Fruit fly (Drosophila melanogaster) whole organism, embryonic: ENCODE measurements around the gene CG1943.

ENCODE experiments used
- CG10209 ChIP-seq: fragments of 200-800 bp; sonication (Bioruptor generic); optimal IDR thresholded peaks from 3 replicates; lab custom pipeline; 2017; ENCODE audit warnings: missing biosample characterization, mild to moderate bottlenecking, missing genetic modification characterization, missing genetic modification reagents
- CG10267 ChIP-seq: fragments of 200-800 bp; sonication (Bioruptor generic); optimal IDR thresholded peaks from 2 replicates; lab custom pipeline; 2018; ENCODE audit warnings: missing biosample characterization, mild to moderate bottlenecking, missing genetic modification characterization, moderate library complexity
- CG10274 ChIP-seq: fragments of 200-800 bp; sonication (Bioruptor generic); optimal IDR thresholded peaks from 3 replicates; lab custom pipeline; 2017; ENCODE audit warnings: missing biosample characterization, mild to moderate bottlenecking, missing genetic modification characterization
- CG10959 ChIP-seq: fragments of 200-800 bp; sonication (Bioruptor generic); IDR thresholded peaks from 2 replicates; pipeline ENCODE4 v1.3.6; 2022; ENCODE audit warnings: missing biosample characterization, missing genetic modification characterization
- CG11085 ChIP-seq: fragments of 200-800 bp; sonication (Bioruptor generic); IDR thresholded peaks from 2 replicates; pipeline ENCODE4 v1.3.6; 2022; ENCODE audit warnings: missing biosample characterization, missing genetic modification characterization
- CG12659 ChIP-seq: fragments of 200-800 bp; sonication (Bioruptor generic); optimal IDR thresholded peaks from 3 replicates; lab custom pipeline; 2017; ENCODE audit warnings: mild to moderate bottlenecking, missing biosample characterization, missing genetic modification reagents, missing genetic modification characterization
- CG12769 ChIP-seq: fragments of 200-800 bp; sonication (Bioruptor generic); optimal IDR thresholded peaks from 2 replicates; lab custom pipeline; 2019; ENCODE audit warnings: missing biosample characterization, mild to moderate bottlenecking, missing genetic modification characterization, moderate library complexity
- CG14965 ChIP-seq: fragments of 200-800 bp; sonication (Bioruptor generic); optimal IDR thresholded peaks from 2 replicates; lab custom pipeline; 2016; ENCODE audit warnings: missing biosample characterization, missing genetic modification characterization, borderline replicate concordance
- CG17385 ChIP-seq: fragments of 200-800 bp; sonication (Bioruptor generic); optimal IDR thresholded peaks from 3 replicates; lab custom pipeline; 2018; ENCODE audit warnings: missing biosample characterization, mild to moderate bottlenecking, missing genetic modification characterization
- CG2202 ChIP-seq: fragments of 200-800 bp; sonication (Bioruptor generic); optimal IDR thresholded peaks from 2 replicates; lab custom pipeline; 2018; ENCODE audit warnings: missing biosample characterization, mild to moderate bottlenecking, missing genetic modification characterization
- CG30431 ChIP-seq: fragments of 200-800 bp; sonication (Bioruptor generic); optimal IDR thresholded peaks from 2 replicates; lab custom pipeline; 2017; ENCODE audit warnings: missing biosample characterization, missing genetic modification characterization
- CG3065 ChIP-seq: fragments of 200-800 bp; sonication (Bioruptor generic); optimal IDR thresholded peaks from 2 replicates; lab custom pipeline; 2016; ENCODE audit warnings: missing biosample characterization, missing genetic modification characterization
- CG31388 ChIP-seq: fragments of 200-800 bp; sonication (Bioruptor generic); optimal IDR thresholded peaks from 2 replicates; lab custom pipeline; 2016; ENCODE audit warnings: missing biosample characterization, missing genetic modification characterization
- CG3726 ChIP-seq: fragments of 200-800 bp; sonication (Bioruptor generic); IDR thresholded peaks from 3 replicates; pipeline ENCODE4, ENCODE4 v1.3.6; 2022; ENCODE audit warnings: missing biosample characterization, missing genetic modification characterization
- CG42726 ChIP-seq: fragments of 200-800 bp; sonication (Bioruptor generic); IDR thresholded peaks from 2 replicates; pipeline ENCODE4 v1.3.6; 2022; ENCODE audit warnings: missing biosample characterization, missing genetic modification characterization; ENCODE audit not compliant: partially characterized antibody
- CG6765 ChIP-seq: fragments of 200-800 bp; sonication (Bioruptor generic); optimal IDR thresholded peaks from 3 replicates; lab custom pipeline; 2017; ENCODE audit warnings: missing biosample characterization, mild to moderate bottlenecking, missing genetic modification characterization
- CG8388 ChIP-seq: fragments of 200-800 bp; sonication (Bioruptor generic); optimal IDR thresholded peaks from 2 replicates; lab custom pipeline; 2019; ENCODE audit warnings: missing biosample characterization, mild to moderate bottlenecking, missing genetic modification characterization, moderate library complexity
- CG8478 ChIP-seq: fragments of >200 bp; optimal IDR thresholded peaks from 2 replicates; lab custom pipeline; 2018
- CG8924 ChIP-seq: fragments of 200-800 bp; optimal IDR thresholded peaks from 3 replicates; lab custom pipeline; 2019; ENCODE audit warnings: missing biosample characterization, mild to moderate bottlenecking, missing genetic modification characterization, moderate library complexity
- CG9932 ChIP-seq: fragments of 200-800 bp; sonication (Bioruptor generic); IDR thresholded peaks from 2 replicates; pipeline ENCODE4 v1.3.6; 2022; ENCODE audit warnings: missing biosample characterization, missing genetic modification characterization
- CHES-1-like ChIP-seq: fragments of 200-800 bp; sonication (Bioruptor generic); optimal IDR thresholded peaks from 2 replicates; lab custom pipeline; 2016; ENCODE audit warnings: missing biosample characterization, missing genetic modification characterization
- Chrac-16 ChIP-seq: fragments of 200-800 bp; sonication (Bioruptor generic); optimal IDR thresholded peaks from 3 replicates; lab custom pipeline; 2016; ENCODE audit warnings: missing biosample characterization, missing genetic modification characterization
- D19B ChIP-seq: fragments of 200-800 bp; sonication (Bioruptor generic); optimal IDR thresholded peaks from 2 replicates; lab custom pipeline; 2017; ENCODE audit warnings: missing biosample characterization, mild to moderate bottlenecking, missing genetic modification characterization
- Dll ChIP-seq: fragments of 200-800 bp; sonication (Bioruptor generic); IDR thresholded peaks from 4 replicates; pipeline ENCODE4 v1.3.6; 2022; ENCODE audit warnings: missing biosample characterization, missing genetic modification characterization; ENCODE audit not compliant: partially characterized antibody
- Fer2 ChIP-seq: fragments of 200-800 bp; sonication (Bioruptor generic); optimal IDR thresholded peaks from 2 replicates; lab custom pipeline; 2018; ENCODE audit warnings: missing biosample characterization, mild to moderate bottlenecking, missing genetic modification characterization, moderate library complexity
- Gsc ChIP-seq: fragments of 200-800 bp; sonication (Bioruptor generic); IDR thresholded peaks from 2 replicates; pipeline ENCODE4 v1.3.6; 2022; ENCODE audit warnings: missing biosample characterization, missing genetic modification characterization
- Gug ChIP-seq: fragments of 200-800 bp; sonication (Bioruptor generic); IDR thresholded peaks from 4 replicates; pipeline ENCODE4 v1.3.6; 2022; ENCODE audit warnings: missing biosample characterization, missing genetic modification characterization
- Mes4 ChIP-seq: fragments of 200-800 bp; sonication (Bioruptor generic); optimal IDR thresholded peaks from 2 replicates; lab custom pipeline; 2016; ENCODE audit warnings: missing biosample characterization, missing genetic modification characterization
- Taf1 ChIP-seq: fragments of 200-800 bp; sonication (Bioruptor generic); IDR thresholded peaks from 2 replicates; pipeline ENCODE4 v1.3.6; 2022; ENCODE audit warnings: missing biosample characterization, missing genetic modification characterization
- ara ChIP-seq: fragments of 200-800 bp; sonication (Bioruptor generic); IDR thresholded peaks from 2 replicates; pipeline ENCODE4 v1.3.6; 2022; ENCODE audit warnings: missing biosample characterization, missing genetic modification characterization
- bbx ChIP-seq: fragments of 200-800 bp; sonication (Bioruptor generic); IDR thresholded peaks from 2 replicates; pipeline ENCODE4 v1.3.6; 2022; ENCODE audit warnings: missing biosample characterization, missing genetic modification characterization; ENCODE audit not compliant: partially characterized antibody
- bcd ChIP-seq: fragments of 200-800 bp; sonication (Bioruptor generic); optimal IDR thresholded peaks from 2 replicates; lab custom pipeline; 2017; ENCODE audit warnings: missing biosample characterization, mild to moderate bottlenecking, missing genetic modification characterization
- dm ChIP-seq: fragments of 200-800 bp; sonication (Bioruptor generic); optimal IDR thresholded peaks from 3 replicates; lab custom pipeline; 2016; ENCODE audit warnings: missing biosample characterization, missing genetic modification characterization
- gcm2 ChIP-seq: fragments of 200-800 bp; sonication (Bioruptor generic); optimal IDR thresholded peaks from 2 replicates; lab custom pipeline; 2016; ENCODE audit warnings: missing biosample characterization, missing genetic modification characterization
- jigr1 ChIP-seq: fragments of 200-800 bp; sonication (Bioruptor generic); IDR thresholded peaks from 3 replicates; pipeline ENCODE4 v1.3.6; 2022; ENCODE audit warnings: missing biosample characterization, missing genetic modification characterization
- kay ChIP-seq: fragments of 200-800 bp; sonication (Bioruptor generic); optimal IDR thresholded peaks from 2 replicates; lab custom pipeline; 2016; ENCODE audit warnings: missing biosample characterization, missing genetic modification characterization
- knrl ChIP-seq: fragments of 200-800 bp; sonication (Bioruptor generic); IDR thresholded peaks from 3 replicates; pipeline ENCODE4 v1.3.6; 2022; ENCODE audit warnings: missing biosample characterization, missing genetic modification characterization; ENCODE audit not compliant: partially characterized antibody
- lab ChIP-seq: fragments of 200-800 bp; sonication (Bioruptor generic); optimal IDR thresholded peaks from 3 replicates; lab custom pipeline; 2017; ENCODE audit warnings: missing biosample characterization, missing genetic modification characterization, mild to moderate bottlenecking, moderate library complexity, missing genetic modification reagents
- maf-S ChIP-seq: fragments of 200-800 bp; sonication (Bioruptor generic); optimal IDR thresholded peaks from 2 replicates; lab custom pipeline; 2016; ENCODE audit warnings: missing biosample characterization, missing genetic modification characterization
- nom ChIP-seq: fragments of 200-800 bp; sonication (Bioruptor generic); optimal IDR thresholded peaks from 2 replicates; lab custom pipeline; 2017; ENCODE audit warnings: missing biosample characterization, missing genetic modification characterization, mild to moderate bottlenecking, moderate library complexity, missing genetic modification reagents
- p53 ChIP-seq: fragments of 200-800 bp; sonication (Bioruptor generic); optimal IDR thresholded peaks from 2 replicates; lab custom pipeline; 2016; ENCODE audit warnings: missing biosample characterization, missing genetic modification characterization
- pros ChIP-seq: fragments of 200-800 bp; sonication (Bioruptor generic); optimal IDR thresholded peaks from 3 replicates; lab custom pipeline; 2019; ENCODE audit warnings: missing biosample characterization, mild to moderate bottlenecking, missing genetic modification characterization, moderate library complexity
- pum ChIP-seq: fragments of 200-800 bp; sonication (Bioruptor generic); optimal IDR thresholded peaks from 2 replicates; lab custom pipeline; 2016; ENCODE audit warnings: missing biosample characterization, missing genetic modification characterization
- schlank ChIP-seq: fragments of 200-800 bp; sonication (Bioruptor generic); optimal IDR thresholded peaks from 2 replicates; lab custom pipeline; 2018; ENCODE audit warnings: missing biosample characterization, mild to moderate bottlenecking, missing genetic modification characterization
- slp2 ChIP-seq: fragments of 200-800 bp; sonication (Bioruptor generic); optimal IDR thresholded peaks from 2 replicates; lab custom pipeline; 2016; ENCODE audit warnings: missing biosample characterization, missing genetic modification characterization
- sna ChIP-seq: fragments of 200-800 bp; sonication (Bioruptor generic); IDR thresholded peaks from 2 replicates; pipeline ENCODE4 v1.3.6; 2022; ENCODE audit warnings: missing biosample characterization, missing genetic modification characterization; ENCODE audit not compliant: partially characterized antibody
- so ChIP-seq: fragments of 200-800 bp; sonication (Bioruptor generic); IDR thresholded peaks from 3 replicates; pipeline ENCODE4 v1.3.6; 2022; ENCODE audit warnings: missing biosample characterization, missing genetic modification characterization
- sqz ChIP-seq: fragments of 200-800 bp; sonication (Bioruptor generic); optimal IDR thresholded peaks from 3 replicates; lab custom pipeline; 2018; ENCODE audit warnings: missing biosample characterization, mild to moderate bottlenecking, missing genetic modification characterization
- unc-4 ChIP-seq: fragments of 200-800 bp; sonication (Bioruptor generic); IDR thresholded peaks from 2 replicates; pipeline ENCODE4 v1.3.6; 2022; ENCODE audit warnings: missing biosample characterization, missing genetic modification characterization; ENCODE audit not compliant: partially characterized antibody
- vvl ChIP-seq: fragments of 200-800 bp; sonication (Bioruptor generic); IDR thresholded peaks from 2 replicates; pipeline ENCODE4 v1.3.6; 2022; ENCODE audit warnings: missing biosample characterization, missing genetic modification characterization

Gene CG1943

dm6 chr3R:7108589-7109312 lies 34.1 kb downstream of the CG1943 start (continued):
- peak; percentile 63 for TF ChIP-seq Fer2 (tag; lab: Kevin White, UChicago)
- no peak for TF ChIP-seq CG8478 (lab: Kevin White, UChicago)
- peak; percentile 93 for TF ChIP-seq CG12659 (GFP tag; lab: Kevin White, UChicago)
- peak; percentile 98 for TF ChIP-seq CG8924
- peak; percentile 93 for TF ChIP-seq Mes4 (GFP tag; lab: Kevin White, UChicago)
- TF ChIP-seq knrl (GFP tag; lab: Robert Waterston, UW): no peak
- TF ChIP-seq Gsc (GFP tag; lab: Robert Waterston, UW): no peak
- no peak for TF ChIP-seq CG10959 (GFP tag; lab: Robert Waterston, UW)
- no peak for TF ChIP-seq bbx (GFP tag; lab: Robert Waterston, UW)
- no peak for TF ChIP-seq vvl (GFP tag; lab: Robert Waterston, UW)
- no peak for TF ChIP-seq Taf1 (GFP tag; lab: Robert Waterston, UW)
- no peak for TF ChIP-seq jigr1
- TF ChIP-seq sqz (GFP tag; lab: Kevin White, UChicago): peak; percentile 93
- peak; percentile 45 for TF ChIP-seq CG14965 (GFP tag; lab: Kevin White, UChicago)
- TF ChIP-seq CG10267: peak; percentile 95
- TF ChIP-seq pros: peak; percentile 74
- no peak for TF ChIP-seq schlank (tag; lab: Kevin White, UChicago)
- TF ChIP-seq Dll (GFP tag; lab: Robert Waterston, UW): no peak
- no peak for TF ChIP-seq CG11085
- TF ChIP-seq CG3065 (GFP tag; lab: Kevin White, UChicago): peak; percentile 86
- TF ChIP-seq CG12769 (tag; lab: Kevin White, UChicago): peak; percentile 78
- no peak for TF ChIP-seq CG9932 (GFP tag; lab: Robert Waterston, UW)
- TF ChIP-seq CG3726: no peak
- peak; percentile 97 for TF ChIP-seq CG8388 (GFP tag; lab: Kevin White, UChicago)
- no peak for TF ChIP-seq CG42726 (GFP tag; lab: Robert Waterston, UW)
- TF ChIP-seq so (GFP tag; lab: Robert Waterston, UW): no peak
- peak; percentile 91 for TF ChIP-seq bcd
- TF ChIP-seq Gug (GFP tag; lab: Robert Waterston, UW): peak; percentile 63; the same call in 3 of the 4 replicates
- peak; percentile 40 for TF ChIP-seq CG10274 (GFP tag; lab: Kevin White, UChicago)
- peak; percentile 95 for TF ChIP-seq Chrac-16 (GFP tag; lab: Kevin White, UChicago)
- TF ChIP-seq nom (GFP tag; lab: Kevin White, UChicago): peak; percentile 62
- peak; percentile 78 for TF ChIP-seq CHES-1-like
- TF ChIP-seq p53 (GFP tag; lab: Kevin White, UChicago): peak; percentile 4
- peak; percentile 93 for TF ChIP-seq CG10209 (GFP tag; lab: Kevin White, UChicago)
- TF ChIP-seq slp2: peak; percentile 90
- TF ChIP-seq CG17385 (GFP tag; lab: Kevin White, UChicago): peak; percentile 93
- no peak for TF ChIP-seq unc-4 (GFP tag; lab: Robert Waterston, UW)
- TF ChIP-seq lab: peak; percentile 85
- peak; percentile 90 for TF ChIP-seq pum
- peak; percentile 97 for TF ChIP-seq CG2202 (tag; lab: Kevin White, UChicago)
- peak; percentile 91 for TF ChIP-seq kay (GFP tag; lab: Kevin White, UChicago)
- TF ChIP-seq CG31388 (GFP tag; lab: Kevin White, UChicago): peak; percentile 88
- TF ChIP-seq dm (GFP tag; lab: Kevin White, UChicago): peak; percentile 79
- TF ChIP-seq gcm2 (GFP tag; lab: Kevin White, UChicago): peak; percentile 81
- peak; percentile 31 for TF ChIP-seq D19B (GFP tag; lab: Kevin White, UChicago)
- no peak for TF ChIP-seq CG6765 (GFP tag; lab: Kevin White, UChicago)
- peak; percentile 72 for TF ChIP-seq maf-S
- TF ChIP-seq ara (GFP tag; lab: Robert Waterston, UW): no peak
- TF ChIP-seq CG30431 (GFP tag; lab: Kevin White, UChicago): no peak
- no peak for TF ChIP-seq sna
